Worm (Caenorhabditis elegans) whole organism, mixed stage, embryonic: Measurements from ENCODE around the gene smc-6.

Experiments used
- M03D4.4 ChIP-seq: sonication (generic microtip); optimal IDR thresholded peaks from 2 replicates; lab custom pipeline; 2017; ENCODE audit warnings: mild to moderate bottlenecking, missing genetic modification characterization, missing compliant biosample characterization
- bed-3 ChIP-seq: fragments of 200-800 bp; sonication (Bioruptor generic); optimal IDR thresholded peaks from 3 replicates; lab custom pipeline; 2018; ENCODE audit warnings: mild to moderate bottlenecking, missing genetic modification characterization, moderate library complexity, missing compliant biosample characterization
- blmp-1 ChIP-seq: fragments of 150-350 bp; optimal IDR thresholded peaks from 2 replicates; lab custom pipeline; 2014; ENCODE audit warnings: missing biosample characterization, missing genetic modification characterization
- ces-1 ChIP-seq: fragments of 150-350 bp; optimal IDR thresholded peaks from 2 replicates; lab custom pipeline; 2014; ENCODE audit warnings: missing biosample characterization, missing genetic modification reagents, missing genetic modification characterization
- elt-3 ChIP-seq: fragments of 150-350 bp; optimal IDR thresholded peaks from 2 replicates; lab custom pipeline; 2014; ENCODE audit warnings: missing biosample characterization, missing genetic modification characterization
- hlh-1 ChIP-seq: fragments of 150-350 bp; optimal IDR thresholded peaks from 2 replicates; lab custom pipeline; 2014; ENCODE audit warnings: missing biosample characterization, missing genetic modification reagents, missing genetic modification characterization
- lin-13 ChIP-seq: fragments of 150-350 bp; optimal IDR thresholded peaks from 2 replicates; lab custom pipeline; 2014; ENCODE audit warnings: missing biosample characterization, missing genetic modification characterization
- nhr-12 ChIP-seq: fragments of 150-350 bp; optimal IDR thresholded peaks from 2 replicates; lab custom pipeline; 2014; ENCODE audit warnings: missing biosample characterization, missing genetic modification characterization
- nhr-76 ChIP-seq: sonication (generic microtip); optimal IDR thresholded peaks from 2 replicates; lab custom pipeline; 2017; ENCODE audit warnings: missing biosample characterization, missing genetic modification characterization
- snpc-4 ChIP-seq: fragments of 150-350 bp; optimal IDR thresholded peaks from 2 replicates; lab custom pipeline; 2014; ENCODE audit warnings: missing biosample characterization, missing genetic modification characterization
- unc-39 ChIP-seq: fragments of 150-350 bp; optimal IDR thresholded peaks from 2 replicates; lab custom pipeline; 2014; ENCODE audit warnings: missing biosample characterization, missing genetic modification characterization
- unc-62 ChIP-seq: fragments of 150-350 bp; optimal IDR thresholded peaks from 2 replicates; lab custom pipeline; 2014; ENCODE audit warnings: missing biosample characterization, missing genetic modification reagents, missing genetic modification characterization
- ztf-11 ChIP-seq: fragments of 150-350 bp; optimal IDR thresholded peaks from 2 replicates; lab custom pipeline; 2014; ENCODE audit warnings: missing biosample characterization, missing genetic modification characterization

- no peak for TF ChIP-seq bed-3 (GFP tag; lab: Kevin White, UChicago)
- TF ChIP-seq ces-1 = peak; percentile 5
- TF ChIP-seq unc-62 (GFP tag; lab: Kevin White, UChicago) = no peak
- TF ChIP-seq unc-39 = no peak
- no peak for TF ChIP-seq snpc-4 (tag; lab: Kevin White, UChicago)
- TF ChIP-seq nhr-76 = no peak
- TF ChIP-seq M03D4.4 (tag; lab: Kevin White, UChicago) = peak; percentile 9
- TF ChIP-seq lin-13 = no peak
- no peak for TF ChIP-seq elt-3 (tag; lab: Kevin White, UChicago)
- peak; percentile 4 for TF ChIP-seq hlh-1 (tag; lab: Kevin White, UChicago)
- no peak for TF ChIP-seq ztf-11 (tag; lab: Kevin White, UChicago)
- peak; percentile 3 for TF ChIP-seq nhr-12 (tag; lab: Kevin White, UChicago)
- TF ChIP-seq blmp-1 (tag; lab: Kevin White, UChicago) = no peak
Observed at ce11 chrII:11547254-11547687, 31.2 kb upstream of the smc-6 start, which contains the start of gene F54D5.7.
